Worm (Caenorhabditis elegans): Measurements from ENCODE around the gene Y43F8C.7.

DNA sequence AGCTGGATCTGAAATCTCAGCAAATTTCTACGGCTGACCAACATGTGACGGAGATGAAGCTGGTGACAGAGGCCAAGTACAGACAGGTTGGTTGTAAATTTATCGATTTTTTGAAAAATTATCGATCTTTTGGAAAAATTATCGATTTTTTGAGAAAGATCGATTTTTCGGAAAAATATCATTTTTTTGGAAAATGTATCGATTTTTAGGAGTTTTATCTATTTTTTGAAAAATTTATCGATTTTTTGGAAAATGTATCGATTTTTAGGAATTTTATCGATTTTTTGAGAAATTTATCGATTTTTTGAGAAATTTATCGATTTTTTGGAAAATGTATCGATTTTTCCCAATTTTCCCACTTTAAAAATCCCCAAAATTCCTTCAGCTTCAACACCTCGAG is 13.9 kb downstream of the Y43F8C.7 start:
- TF ChIP-seq him-1 (tag; optimal IDR thresholded peaks at IDR 0.05), result no peak
- TF ChIP-seq dao-5 (tag; optimal IDR thresholded peaks at IDR 0.05), result no peak

All from whole organism, L4/young adult.